Worm (Caenorhabditis elegans): ENCODE results near the gene C25H3.1.

C25H3.1 gene

ce11 chrII:5661735-5662177 lies 37.1 kb upstream of the C25H3.1 start (continued):
- TF ChIP-seq nhr-12 (tag; optimal IDR thresholded peaks at IDR 0.05) = no peak
- TF ChIP-seq nhr-28 (tag; optimal IDR thresholded peaks at IDR 0.05) = no peak
- TF ChIP-seq mef-2 (tag; optimal IDR thresholded peaks at IDR 0.05) = peak; percentile 76
- TF ChIP-seq nhr-76 (tag; optimal IDR thresholded peaks at IDR 0.05) = peak; percentile 36
- peak; percentile 98 for TF ChIP-seq ztf-4 (tag; optimal IDR thresholded peaks at IDR 0.05)
- peak; percentile 47 for TF ChIP-seq blmp-1 (tag; optimal IDR thresholded peaks at IDR 0.05)
- TF ChIP-seq snpc-4 (tag; optimal IDR thresholded peaks at IDR 0.05) = peak; percentile 58
- peak; percentile 73 for TF ChIP-seq grh-1 (GFP tag; IDR thresholded peaks at IDR 0.05)
- peak; percentile 75 for TF ChIP-seq isw-1 (GFP tag; IDR thresholded peaks at IDR 0.05)
- TF ChIP-seq zip-4 (GFP tag; optimal IDR thresholded peaks at IDR 0.05) = peak; percentile 45
- TF ChIP-seq lin-15B (tag; optimal IDR thresholded peaks at IDR 0.05) = no peak
- peak; percentile 78 for TF ChIP-seq egl-13 (tag; optimal IDR thresholded peaks at IDR 0.05)
- TF ChIP-seq lsy-2 (tag; optimal IDR thresholded peaks at IDR 0.05) = peak; percentile 77 to 88
- peak; percentile 35 for TF ChIP-seq lir-3 (tag; optimal IDR thresholded peaks at IDR 0.05; ENCODE audit: poor library complexity)
- no peak for TF ChIP-seq tlp-1 (tag; optimal IDR thresholded peaks at IDR 0.05)
- TF ChIP-seq rnt-1 (tag; optimal IDR thresholded peaks at IDR 0.05) = peak; percentile 79
- TF ChIP-seq dsc-1 (tag; optimal IDR thresholded peaks at IDR 0.05) = peak; percentile 76
- TF ChIP-seq nhr-90 (tag; optimal IDR thresholded peaks at IDR 0.05; ENCODE audit: poor library complexity) = peak; percentile 82
- TF ChIP-seq aly-2 (tag; optimal IDR thresholded peaks at IDR 0.05) = peak; percentile 66
- TF ChIP-seq pqm-1 (tag; optimal IDR thresholded peaks at IDR 0.05) = peak; percentile 41
- peak; percentile 92 for TF ChIP-seq fkh-8 (tag; optimal IDR thresholded peaks at IDR 0.05)
- no peak for TF ChIP-seq pag-3 (tag; optimal IDR thresholded peaks at IDR 0.05; ENCODE audit: borderline replicate concordance, insufficient read depth)
- TF ChIP-seq sup-37 (GFP tag; optimal IDR thresholded peaks at IDR 0.05) = no peak
- TF ChIP-seq irx-1 (tag; optimal IDR thresholded peaks at IDR 0.05) = peak; percentile 23
- TF ChIP-seq ets-5 (GFP tag; IDR thresholded peaks at IDR 0.05) = no peak
- no peak for TF ChIP-seq unc-62 (GFP tag; optimal IDR thresholded peaks at IDR 0.05)
- peak; percentile 75 to 77 for TF ChIP-seq lin-35 (GFP tag; optimal IDR thresholded peaks at IDR 0.05)
- TF ChIP-seq nhr-71 (tag; optimal IDR thresholded peaks at IDR 0.05) = peak; percentile 93
- peak; percentile 34 to 62 (median 48) for TF ChIP-seq dpl-1 (GFP tag; optimal IDR thresholded peaks at IDR 0.05)
- TF ChIP-seq elt-3 (tag; optimal IDR thresholded peaks at IDR 0.05) = peak in 1 of 6 experiments; percentile 43
- TF ChIP-seq ama-1 (optimal IDR thresholded peaks at IDR 0.05) = peak; percentile 99

- TF ChIP-seq nhr-20 (tag; optimal IDR thresholded peaks at IDR 0.05) = peak; percentile 0
- TF ChIP-seq nhr-77 (tag; optimal IDR thresholded peaks at IDR 0.05) = no peak
- TF ChIP-seq C04F5.9 (tag; optimal IDR thresholded peaks at IDR 0.05) = no peak
- TF ChIP-seq snu-23 (GFP tag; optimal IDR thresholded peaks at IDR 0.05) = peak; percentile 41
- TF ChIP-seq aha-1 (tag; optimal IDR thresholded peaks at IDR 0.05) = no peak
- TF ChIP-seq lin-13 (GFP tag; optimal IDR thresholded peaks at IDR 0.05) = no peak
- TF ChIP-seq nhr-71 (tag; optimal IDR thresholded peaks at IDR 0.05) = peak; percentile 43
- TF ChIP-seq sup-37 (GFP tag; optimal IDR thresholded peaks at IDR 0.05) = no peak
- no peak for TF ChIP-seq unc-30 (tag; optimal IDR thresholded peaks at IDR 0.05)
- no peak for TF ChIP-seq lir-3 (tag; optimal IDR thresholded peaks at IDR 0.05; ENCODE audit: poor library complexity)
- TF ChIP-seq elt-2 (tag; optimal IDR thresholded peaks at IDR 0.05) = no peak
- TF ChIP-seq ceh-88 (GFP tag; IDR thresholded peaks at IDR 0.05) = no peak
- TF ChIP-seq hpl-2 (GFP tag; optimal IDR thresholded peaks at IDR 0.05) = no peak
- TF ChIP-seq tlp-1 (tag; optimal IDR thresholded peaks at IDR 0.05) = no peak
- TF ChIP-seq zip-4 (GFP tag; optimal IDR thresholded peaks at IDR 0.05) = no peak
- no peak for TF ChIP-seq nhr-12 (tag; optimal IDR thresholded peaks at IDR 0.05)
- no peak for TF ChIP-seq nhr-237 (tag; optimal IDR thresholded peaks at IDR 0.05)
- no peak for TF ChIP-seq egl-27 (tag; optimal IDR thresholded peaks at IDR 0.05)
- peak in 1 of 2 experiments; percentile 6 for TF ChIP-seq lin-35 (GFP tag; optimal IDR thresholded peaks at IDR 0.05)
- no peak for TF ChIP-seq pqm-1 (tag; optimal IDR thresholded peaks at IDR 0.05)
- peak; percentile 20 to 29 for TF ChIP-seq lsy-2 (tag; optimal IDR thresholded peaks at IDR 0.05)
- no peak for TF ChIP-seq skn-1 (tag; optimal IDR thresholded peaks at IDR 0.05)
- no peak for TF ChIP-seq tbx-2 (tag; optimal IDR thresholded peaks at IDR 0.05)
- no peak for TF ChIP-seq mab-9 (GFP tag; IDR thresholded peaks at IDR 0.05)
- no peak for TF ChIP-seq irx-1 (tag; optimal IDR thresholded peaks at IDR 0.05)
- TF ChIP-seq fkh-10 (GFP tag; optimal IDR thresholded peaks at IDR 0.05) = no peak
- no peak for TF ChIP-seq nhr-28 (tag; optimal IDR thresholded peaks at IDR 0.05)
- TF ChIP-seq nhr-76 (tag; optimal IDR thresholded peaks at IDR 0.05) = no peak
- TF ChIP-seq blmp-1 (tag; optimal IDR thresholded peaks at IDR 0.05) = peak; percentile 59
- TF ChIP-seq egl-13 (tag; optimal IDR thresholded peaks at IDR 0.05) = no peak
- no peak for TF ChIP-seq mdl-1 (tag; optimal IDR thresholded peaks at IDR 0.05)
- TF ChIP-seq nhr-85 (tag) = no peak
- TF ChIP-seq unc-130 (tag; optimal IDR thresholded peaks at IDR 0.05) = no peak
Observed at ce11 chrII:5663180-5663791, 35.6 kb upstream of the C25H3.1 start.
